Fruit fly (Drosophila melanogaster): ENCODE data around the gene Ctl2.

Ctl2 gene

DNA sequence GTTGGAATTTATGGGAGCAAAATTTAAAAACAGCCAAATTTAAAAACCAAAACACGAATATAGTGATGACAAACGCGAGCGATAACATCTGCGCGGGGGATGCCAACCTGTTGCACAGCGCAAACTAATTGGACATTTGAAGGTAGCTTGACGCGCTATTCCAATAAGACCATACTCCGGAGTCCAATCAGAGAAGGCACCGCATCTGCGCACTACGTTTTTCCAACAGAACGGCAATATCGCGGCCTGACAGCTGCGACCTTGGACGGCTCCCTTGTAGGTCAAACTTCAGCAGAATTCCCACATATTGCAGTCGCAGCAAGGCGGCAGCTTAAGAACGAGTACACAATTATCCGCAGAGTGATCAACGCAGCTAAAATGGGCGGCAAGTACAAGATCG lies 24.9 kb downstream of the Ctl2 start, which contains the start of the genes CG11882 and Pglym78 (continued):
- TF ChIP-seq Eip93F (GFP tag; optimal IDR thresholded peaks at IDR 0.05) = no peak

DNA sequence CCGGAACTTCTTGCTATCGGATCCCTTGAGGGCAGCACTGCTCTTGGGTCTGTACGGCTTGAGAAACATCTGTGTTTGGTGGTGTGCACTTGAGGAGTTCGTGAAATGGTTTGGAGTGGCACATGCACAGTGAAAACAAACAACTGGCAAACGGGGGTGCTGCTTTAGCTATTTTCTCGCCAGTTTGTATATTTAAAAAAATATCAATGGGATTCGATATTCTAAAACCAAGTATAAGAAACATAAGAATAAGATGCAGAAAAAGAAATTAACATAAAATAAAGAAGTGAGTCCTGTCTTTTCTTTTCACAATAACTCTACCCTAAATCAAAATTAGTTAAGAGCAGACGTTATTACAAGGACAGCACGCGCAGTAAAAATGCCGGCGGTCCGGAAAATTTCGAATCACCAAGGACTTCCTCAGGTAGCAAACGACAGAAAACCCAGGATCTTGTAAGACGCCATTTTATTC lies 28.5 kb downstream of the Ctl2 start, which contains the start of gene eIF2D:
TSS of gene eIF2D (minus strand) at position 174 of the 472 bp plus-strand sequence.
- peak; percentile 13 for TF ChIP-seq CG1621 (tag; optimal IDR thresholded peaks at IDR 0.05)
- TF ChIP-seq pdm3 (GFP tag; optimal IDR thresholded peaks at IDR 0.05) = no peak
- no peak for TF ChIP-seq Blimp-1 (GFP tag; optimal IDR thresholded peaks at IDR 0.05)
- no peak for TF ChIP-seq Eip93F (GFP tag; optimal IDR thresholded peaks at IDR 0.05)
- TF ChIP-seq CG3032 (tag; optimal IDR thresholded peaks at IDR 0.05) = peak; percentile 68
- TF ChIP-seq CG7368 (GFP tag; optimal IDR thresholded peaks at IDR 0.05) = no peak
- no peak for TF ChIP-seq fd85E (GFP tag; optimal IDR thresholded peaks at IDR 0.05)
- TF ChIP-seq CG6276 (GFP tag; optimal IDR thresholded peaks at IDR 0.05) = no peak
- TF ChIP-seq Hr4 (GFP tag; optimal IDR thresholded peaks at IDR 0.05) = no peak
- peak; percentile 68 for TF ChIP-seq CG15336 (GFP tag; IDR thresholded peaks at IDR 0.05)
- no peak for TF ChIP-seq fd59A (GFP tag; optimal IDR thresholded peaks at IDR 0.05)
- no peak for TF ChIP-seq CG8632 (GFP tag; optimal IDR thresholded peaks at IDR 0.05)
- TF ChIP-seq achi (GFP tag; optimal IDR thresholded peaks at IDR 0.05) = peak; percentile 64
- TF ChIP-seq Hr39 (GFP tag; optimal IDR thresholded peaks at IDR 0.05) = peak; percentile 43
- TF ChIP-seq dac (GFP tag; optimal IDR thresholded peaks at IDR 0.05) = no peak
- no peak for TF ChIP-seq Sox15 (GFP tag; optimal IDR thresholded peaks at IDR 0.05)
- TF ChIP-seq CG6808 (GFP tag; optimal IDR thresholded peaks at IDR 0.05) = no peak
- peak; percentile 7 for TF ChIP-seq fkh (GFP tag; optimal IDR thresholded peaks at IDR 0.05)
- TF ChIP-seq acj6 (GFP tag; optimal IDR thresholded peaks at IDR 0.05) = peak; percentile 55
- no peak for TF ChIP-seq CG8319 (GFP tag; optimal IDR thresholded peaks at IDR 0.05)
- peak; percentile 64 for TF ChIP-seq net (GFP tag; optimal IDR thresholded peaks at IDR 0.05)
- peak; percentile 66; the same call in 2 of the 3 replicates for TF ChIP-seq CG8119 (GFP tag; IDR thresholded peaks at IDR 0.05)
- TF ChIP-seq CG10669 (GFP tag; optimal IDR thresholded peaks at IDR 0.05) = no peak
- TF ChIP-seq CG11294 (GFP tag; IDR thresholded peaks at IDR 0.05) = no peak
- no peak for TF ChIP-seq Sox102F (GFP tag; optimal IDR thresholded peaks at IDR 0.05)
- no peak for TF ChIP-seq Lpt (GFP tag; optimal IDR thresholded peaks at IDR 0.05)
- peak; percentile 86 for TF ChIP-seq Eip78C (GFP tag)
- peak; percentile 67 for TF ChIP-seq topi (GFP tag; optimal IDR thresholded peaks at IDR 0.05)
- no peak for TF ChIP-seq CG32006 (GFP tag; optimal IDR thresholded peaks at IDR 0.05)
- peak; percentile 43 for TF ChIP-seq Eip75B (GFP tag; optimal IDR thresholded peaks at IDR 0.05)
- peak; percentile 46 for TF ChIP-seq CG3919 (GFP tag; optimal IDR thresholded peaks at IDR 0.05)
- peak; percentile 50 for TF ChIP-seq cyc (GFP tag; optimal IDR thresholded peaks at IDR 0.05)
- TF ChIP-seq CG6792 (GFP tag; optimal IDR thresholded peaks at IDR 0.05) = peak; percentile 54
- TF ChIP-seq CG10631 (GFP tag; optimal IDR thresholded peaks at IDR 0.05) = no peak
- no peak for TF ChIP-seq CG16779 (tag; optimal IDR thresholded peaks at IDR 0.05)
- TF ChIP-seq vri (GFP tag; optimal IDR thresholded peaks at IDR 0.05) = no peak
- TF ChIP-seq ss (GFP tag; optimal IDR thresholded peaks at IDR 0.05) = peak in 1 of 2 experiments; percentile 33
- peak; percentile 3 for TF ChIP-seq CG6854 (GFP tag; optimal IDR thresholded peaks at IDR 0.05)
- no peak for TF ChIP-seq CG11762 (GFP tag; optimal IDR thresholded peaks at IDR 0.05; ENCODE audit: insufficient read depth)
- no peak for TF ChIP-seq salr (GFP tag; optimal IDR thresholded peaks at IDR 0.05)
- TF ChIP-seq CG31627 (GFP tag; optimal IDR thresholded peaks at IDR 0.05) = peak; percentile 62
- no peak for TF ChIP-seq Ets21C (GFP tag; optimal IDR thresholded peaks at IDR 0.05)
- peak; percentile 79 for TF ChIP-seq CG6163 (GFP tag; IDR thresholded peaks at IDR 0.05)
- TF ChIP-seq eg (GFP tag; IDR thresholded peaks at IDR 0.05) = peak; percentile 79
- TF ChIP-seq svp (GFP tag) = peak; percentile 86
- TF ChIP-seq dsx (GFP tag; optimal IDR thresholded peaks at IDR 0.05; ENCODE audit: poor library complexity, severe bottlenecking) = peak; percentile 26
- TF ChIP-seq esn (GFP tag; optimal IDR thresholded peaks at IDR 0.05) = peak; percentile 80
- TF ChIP-seq CG4318 (GFP tag; optimal IDR thresholded peaks at IDR 0.05) = no peak
- peak; percentile 28 for TF ChIP-seq CG34406 (GFP tag; optimal IDR thresholded peaks at IDR 0.05)
- no peak for TF ChIP-seq Met (GFP tag; optimal IDR thresholded peaks at IDR 0.05)

Data from whole organism, prepupa.